Fruit fly (Drosophila melanogaster) whole organism, wandering third instar larva: ENCODE measurements around the gene Sec24CD.
A peak's percentile ranks its signal among the peaks of the same experiment; 100 is the strongest.

Source experiments
- Abd-B ChIP-seq: fragments of >200 bp; optimal IDR thresholded peaks from 2 replicates; lab custom pipeline; 2017; ENCODE audit warnings: missing biosample characterization, missing genetic modification characterization
- CG32264 ChIP-seq: fragments of 200-800 bp; sonication (Bioruptor generic); optimal IDR thresholded peaks from 2 replicates; lab custom pipeline; 2016; ENCODE audit warnings: missing biosample characterization, missing genetic modification characterization
- CG9705 ChIP-seq: fragments of 200-800 bp; sonication (Bioruptor generic); optimal IDR thresholded peaks from 2 replicates; lab custom pipeline; 2018; ENCODE audit warnings: missing biosample characterization, mild to moderate bottlenecking, missing genetic modification characterization
- CrebA ChIP-seq: fragments of 200-800 bp; sonication (Bioruptor generic); optimal IDR thresholded peaks from 2 replicates; lab custom pipeline; 2016; ENCODE audit warnings: missing biosample characterization, mild to moderate bottlenecking, missing genetic modification characterization, borderline replicate concordance
- Dfd ChIP-seq: fragments of >200 bp; optimal IDR thresholded peaks from 2 replicates; lab custom pipeline; 2017; ENCODE audit warnings: missing biosample characterization, missing genetic modification characterization
- Dif ChIP-seq: fragments of 200-275, 200-300 bp; sonication (Bioruptor generic); optimal IDR thresholded peaks from 2 replicates; lab custom pipeline; 2018; ENCODE audit warnings: missing biosample characterization, missing genetic modification characterization; ENCODE audit not compliant: partially characterized antibody
- GATAd ChIP-seq: sonication (Bioruptor generic); optimal IDR thresholded peaks from 2 replicates; lab custom pipeline; 2016; ENCODE audit warnings: missing biosample characterization, missing genetic modification characterization
- HLH106 ChIP-seq: fragments of 200-800 bp; optimal IDR thresholded peaks from 3 replicates; lab custom pipeline; 2019; ENCODE audit warnings: missing biosample characterization, mild to moderate bottlenecking, missing genetic modification characterization, moderate library complexity
- Hnf4 ChIP-seq: fragments of 200-800 bp; sonication (Bioruptor generic); optimal IDR thresholded peaks from 2 replicates; lab custom pipeline; 2016; ENCODE audit warnings: missing biosample characterization, mild to moderate bottlenecking, missing genetic modification characterization
- Hr78 ChIP-seq: fragments of >200 bp; optimal IDR thresholded peaks from 2 replicates; lab custom pipeline; 2017; ENCODE audit warnings: missing biosample characterization, missing genetic modification characterization
- Hr83 ChIP-seq: fragments of 200-300 bp; sonication (Bioruptor generic); optimal IDR thresholded peaks from 2 replicates; lab custom pipeline; 2016; ENCODE audit warnings: missing biosample characterization, mild to moderate bottlenecking, missing genetic modification characterization, moderate library complexity; ENCODE audit not compliant: poor library complexity, severe bottlenecking
- Jra ChIP-seq: sonication (Bioruptor generic); optimal IDR thresholded peaks from 2 replicates; lab custom pipeline; 2016; ENCODE audit warnings: missing biosample characterization, missing genetic modification characterization
- Mio ChIP-seq: sonication (Bioruptor generic); optimal IDR thresholded peaks from 2 replicates; lab custom pipeline; 2016; ENCODE audit warnings: missing biosample characterization, missing genetic modification characterization
- Myc ChIP-seq: fragments of >200 bp; optimal IDR thresholded peaks from 2 replicates; lab custom pipeline; 2017
- N ChIP-seq: fragments of >200 bp; optimal IDR thresholded peaks from 2 replicates; lab custom pipeline; 2018; ENCODE audit warnings: missing biosample characterization, missing external identifiers, missing genetic modification characterization
- OdsH ChIP-seq: fragments of 200-800 bp; sonication (Bioruptor generic); optimal IDR thresholded peaks from 2 replicates; lab custom pipeline; 2016; ENCODE audit warnings: missing biosample characterization, mild to moderate bottlenecking, missing genetic modification characterization
- Rel ChIP-seq, 2 experiments: fragments of 200-800 bp; sonication (Bioruptor generic) in 1 of 2; optimal IDR thresholded peaks; 2 replicates in 1 of 2; 3 replicates in 1 of 2; lab custom pipeline; 2016 to 2019; ENCODE audit warnings: mild to moderate bottlenecking in 2 of 2, missing biosample characterization in 2 of 2, missing genetic modification characterization in 2 of 2, moderate library complexity in 1 of 2
- Sp1 ChIP-seq: fragments of 200-800 bp; sonication (Bioruptor generic); optimal IDR thresholded peaks from 3 replicates; lab custom pipeline; 2019; ENCODE audit warnings: missing biosample characterization, mild to moderate bottlenecking, missing genetic modification characterization, moderate library complexity
- Vsx2 ChIP-seq: fragments of 200-300, 225-300 bp; sonication (Bioruptor generic); optimal IDR thresholded peaks from 2 replicates; lab custom pipeline; 2018; ENCODE audit warnings: missing biosample characterization, missing genetic modification characterization; ENCODE audit not compliant: partially characterized antibody
- br ChIP-seq: fragments of 200-800 bp; sonication (Bioruptor generic); optimal IDR thresholded peaks from 2 replicates; lab custom pipeline; 2016; ENCODE audit warnings: missing biosample characterization, missing genetic modification characterization
- brk ChIP-seq: fragments of 200-800 bp; sonication (Bioruptor generic); optimal IDR thresholded peaks from 2 replicates; lab custom pipeline; 2016; ENCODE audit warnings: missing biosample characterization, mild to moderate bottlenecking, missing genetic modification characterization
- dl ChIP-seq, 2 experiments: fragments of 175-275, 200-275 bp in 1 of 2; fragments of 200-275 bp in 1 of 2; sonication (Bioruptor generic); optimal IDR thresholded peaks; lab custom pipeline; 2018; ENCODE audit warnings: mild to moderate bottlenecking in 2 of 2, missing biosample characterization in 2 of 2, missing genetic modification characterization in 2 of 2, moderate library complexity in 2 of 2; ENCODE audit not compliant: partially characterized antibody in 2 of 2, insufficient read depth in 1 of 2
- dmrt93B ChIP-seq: fragments of 200-800 bp; sonication (Bioruptor generic); optimal IDR thresholded peaks from 2 replicates; lab custom pipeline; 2018; ENCODE audit warnings: missing biosample characterization, mild to moderate bottlenecking, missing genetic modification characterization
- dsf ChIP-seq: sonication (Bioruptor generic); optimal IDR thresholded peaks from 2 replicates; lab custom pipeline; 2016; ENCODE audit warnings: missing biosample characterization, missing genetic modification characterization, borderline replicate concordance
- ey ChIP-seq: fragments of 200-800 bp; sonication (Bioruptor generic); optimal IDR thresholded peaks from 2 replicates; lab custom pipeline; 2016; ENCODE audit warnings: missing biosample characterization, missing genetic modification characterization
- foxo ChIP-seq, 2 experiments: fragments of 200-800 bp; sonication (Bioruptor generic); optimal IDR thresholded peaks; 2 replicates in 1 of 2; 3 replicates in 1 of 2; lab custom pipeline; 2016 to 2017; ENCODE audit warnings: missing biosample characterization in 2 of 2, missing genetic modification characterization in 2 of 2
- fru ChIP-seq: fragments of 200-800 bp; sonication (Bioruptor generic); optimal IDR thresholded peaks from 3 replicates; lab custom pipeline; 2016; ENCODE audit warnings: missing biosample characterization, mild to moderate bottlenecking, missing genetic modification characterization
- h ChIP-seq: fragments of 200-800 bp; sonication (Bioruptor generic); optimal IDR thresholded peaks from 3 replicates; lab custom pipeline; 2016; ENCODE audit warnings: missing biosample characterization, mild to moderate bottlenecking, missing genetic modification characterization
- jim ChIP-seq: fragments of 175-275, 200-325 bp; sonication (Bioruptor generic); optimal IDR thresholded peaks from 2 replicates; lab custom pipeline; 2016; ENCODE audit warnings: missing biosample characterization, mild to moderate bottlenecking, missing genetic modification characterization
- lola ChIP-seq: fragments of >200 bp; optimal IDR thresholded peaks from 2 replicates; lab custom pipeline; 2017; ENCODE audit warnings: missing biosample characterization, missing genetic modification characterization
- pan ChIP-seq: fragments of >200 bp; optimal IDR thresholded peaks from 2 replicates; lab custom pipeline; 2017
- psq ChIP-seq: fragments of 200-800 bp; sonication (Bioruptor generic); optimal IDR thresholded peaks from 3 replicates; lab custom pipeline; 2017; ENCODE audit warnings: missing biosample characterization, mild to moderate bottlenecking, missing genetic modification characterization, moderate library complexity
- rgr ChIP-seq: fragments of 200-800 bp; sonication (Bioruptor generic); optimal IDR thresholded peaks from 3 replicates; lab custom pipeline; 2016; ENCODE audit warnings: missing biosample characterization, mild to moderate bottlenecking, missing genetic modification characterization
- sage ChIP-seq: fragments of 200-800 bp; sonication (Bioruptor generic); optimal IDR thresholded peaks from 2 replicates; lab custom pipeline; 2016; ENCODE audit warnings: missing biosample characterization, mild to moderate bottlenecking, missing genetic modification characterization
- sv ChIP-seq: fragments of 200-800 bp; sonication (Bioruptor generic); optimal IDR thresholded peaks from 3 replicates; lab custom pipeline; 2016; ENCODE audit warnings: missing biosample characterization, missing genetic modification characterization
- tai ChIP-seq: sonication (Bioruptor generic); optimal IDR thresholded peaks from 2 replicates; lab custom pipeline; 2016; ENCODE audit warnings: missing biosample characterization, missing genetic modification characterization
- usp ChIP-seq: fragments of >200 bp; optimal IDR thresholded peaks from 2 replicates; lab custom pipeline; 2017; ENCODE audit warnings: missing biosample characterization, missing genetic modification characterization
- woc ChIP-seq: sonication (Bioruptor generic); optimal IDR thresholded peaks from 2 replicates; lab custom pipeline; 2016; ENCODE audit warnings: missing biosample characterization, mild to moderate bottlenecking, missing genetic modification characterization

The Sec24CD gene

DNA sequence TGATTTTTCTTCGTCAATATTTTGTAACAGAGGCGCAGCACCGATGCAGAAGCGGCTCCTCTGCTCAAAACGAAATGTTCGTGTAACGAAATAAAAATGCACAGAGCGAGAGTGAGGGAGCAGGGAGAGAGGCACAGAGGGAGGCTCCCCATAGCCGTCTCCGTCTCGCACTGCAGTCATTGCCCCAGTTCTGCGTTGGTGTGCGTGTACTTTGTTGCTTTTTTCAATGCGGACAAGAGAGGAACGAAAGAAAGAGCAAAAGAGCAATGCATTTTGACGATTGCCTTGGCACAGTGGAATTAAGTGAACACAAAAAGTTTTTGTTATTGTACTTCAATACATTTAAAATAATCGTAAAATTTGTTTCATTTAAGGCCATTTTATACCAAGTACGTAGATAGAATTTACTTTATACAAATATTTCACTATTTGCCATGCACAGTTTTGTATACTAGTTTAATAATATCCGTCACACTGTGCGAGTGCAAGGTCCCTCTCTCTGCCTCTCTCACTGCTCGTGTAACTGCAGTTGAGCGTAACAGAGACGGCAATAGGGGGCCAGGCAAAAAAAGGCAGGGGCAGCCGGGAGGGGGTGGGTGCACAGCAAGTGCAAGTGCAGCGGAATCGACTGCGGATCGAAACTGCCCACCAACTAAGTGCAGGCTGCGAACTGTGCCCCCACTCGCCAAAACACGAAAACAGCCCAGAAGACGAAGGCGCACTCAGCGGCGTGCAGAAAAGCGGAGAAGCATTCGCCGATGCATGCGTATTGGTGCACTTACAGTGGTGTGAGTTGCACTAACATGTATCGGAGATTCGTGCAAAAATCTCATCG is 34.4 kb downstream of the Sec24CD start:
- peak; percentile 100 for TF ChIP-seq br (GFP tag; lab: Kevin White, UChicago)
- TF ChIP-seq brk (GFP tag; lab: Kevin White, UChicago), result peak; percentile 99
- TF ChIP-seq Abd-B, result peak; percentile 1
- peak; percentile 100 for TF ChIP-seq ey (GFP tag; lab: Kevin White, UChicago)
- TF ChIP-seq CrebA (GFP tag; lab: Kevin White, UChicago), result peak; percentile 97
- peak; percentile 54 for TF ChIP-seq jim
- peak; percentile 98 for TF ChIP-seq CG9705
- TF ChIP-seq Dif, result peak; percentile 87
- TF ChIP-seq tai (GFP tag; lab: Kevin White, UChicago), result peak; percentile 99
- peak; percentile 87 for TF ChIP-seq Vsx2 (GFP tag; lab: Kevin White, UChicago)
- no peak for TF ChIP-seq Hr78 (GFP tag; lab: Kevin White, UChicago)
- TF ChIP-seq usp (GFP tag; lab: Kevin White, UChicago), result no peak
- peak; percentile 100 for TF ChIP-seq woc (GFP tag; lab: Kevin White, UChicago)
- peak; percentile 100 for TF ChIP-seq Rel (GFP tag; optimal IDR thresholded peaks at IDR 0.05; lab: Kevin White, UChicago)
- TF ChIP-seq Rel (tag; optimal IDR thresholded peaks at IDR 0.05; lab: Kevin White, UChicago), result peak; percentile 64
- TF ChIP-seq dmrt93B, result peak; percentile 99
- no peak for TF ChIP-seq pan
- peak; percentile 99 for TF ChIP-seq CG32264
- TF ChIP-seq foxo (GFP tag; optimal IDR thresholded peaks at IDR 0.05; lab: Kevin White, UChicago), result peak; percentile 98 to 100
- peak; percentile 100 for TF ChIP-seq rgr (GFP tag; lab: Kevin White, UChicago)
- TF ChIP-seq h, result peak; percentile 100
- peak; percentile 24 for TF ChIP-seq N
- peak; percentile 99 for TF ChIP-seq Jra (GFP tag; lab: Kevin White, UChicago)
- no peak for TF ChIP-seq lola (GFP tag; lab: Kevin White, UChicago)
- TF ChIP-seq Hr83 (GFP tag; lab: Kevin White, UChicago), result peak; percentile 84
- peak; percentile 100 for TF ChIP-seq OdsH (GFP tag; lab: Kevin White, UChicago)
- TF ChIP-seq sv (GFP tag; lab: Kevin White, UChicago), result peak; percentile 97
- TF ChIP-seq HLH106 (tag; lab: Kevin White, UChicago), result peak; percentile 100
- peak; percentile 74 to 82 for TF ChIP-seq dl (GFP tag; optimal IDR thresholded peaks at IDR 0.05; lab: Kevin White, UChicago; ENCODE audit: insufficient read depth in 1 of 2, partially characterized antibody in 2 of 2)
- peak; percentile 100 for TF ChIP-seq Hnf4
- no peak for TF ChIP-seq Myc (lab: Kevin White, UChicago)
- TF ChIP-seq dsf, result peak; percentile 98
- no peak for TF ChIP-seq Dfd (GFP tag; lab: Kevin White, UChicago)
- TF ChIP-seq Mio, result peak; percentile 94
- TF ChIP-seq fru (GFP tag; lab: Kevin White, UChicago), result peak; percentile 100
- peak; percentile 100 for TF ChIP-seq Sp1 (GFP tag; lab: Kevin White, UChicago)
- TF ChIP-seq GATAd (GFP tag; lab: Kevin White, UChicago), result no peak
- peak; percentile 99 for TF ChIP-seq psq (GFP tag; lab: Kevin White, UChicago)
- peak; percentile 99 for TF ChIP-seq sage (GFP tag; lab: Kevin White, UChicago)

DNA sequence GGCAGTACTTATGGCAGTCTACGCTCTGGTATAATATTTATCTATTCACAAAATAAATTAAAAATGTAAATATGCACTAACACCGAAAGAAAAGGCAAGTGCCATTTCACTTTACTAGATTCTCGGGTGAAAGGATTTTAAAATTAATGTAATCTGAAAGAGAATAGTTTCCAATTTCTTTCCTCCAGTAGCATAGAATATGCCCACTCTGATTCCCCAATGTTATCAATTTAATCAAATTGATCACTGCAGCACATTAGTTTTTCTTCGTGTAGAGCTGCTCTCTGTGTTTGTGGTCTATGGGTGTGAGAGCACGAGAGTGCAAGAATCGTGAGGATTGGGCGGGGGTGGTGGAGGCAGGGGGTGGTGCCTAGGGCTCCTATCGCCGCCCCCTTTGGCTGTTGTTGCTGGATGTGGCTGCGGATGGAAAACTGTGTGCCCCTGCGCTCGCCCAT is 35.5 kb downstream of the Sec24CD start:
- TF ChIP-seq ey (GFP tag; lab: Kevin White, UChicago) (peak; percentile 78), dsf (no peak), OdsH (GFP tag; lab: Kevin White, UChicago) (peak; percentile 73), CG32264 (peak; percentile 72), fru (GFP tag; lab: Kevin White, UChicago) (peak; percentile 76), psq (GFP tag; lab: Kevin White, UChicago) (peak; percentile 48), foxo (GFP tag; optimal IDR thresholded peaks at IDR 0.05; lab: Kevin White, UChicago) (peak in 1 of 2 experiments; percentile 82), pan (no peak), HLH106 (tag; lab: Kevin White, UChicago) (peak; percentile 74), woc (GFP tag; lab: Kevin White, UChicago) (peak; percentile 24), CrebA (GFP tag; lab: Kevin White, UChicago) (peak; percentile 7), usp (GFP tag; lab: Kevin White, UChicago) (no peak), sv (GFP tag; lab: Kevin White, UChicago) (peak; percentile 64), h (peak; percentile 85), brk (GFP tag; lab: Kevin White, UChicago) (peak; percentile 47), Myc (lab: Kevin White, UChicago) (no peak), Hr78 (GFP tag; lab: Kevin White, UChicago) (no peak), dmrt93B (peak; percentile 58), tai (GFP tag; lab: Kevin White, UChicago) (peak; percentile 51), CG9705 (peak; percentile 25), rgr (GFP tag; lab: Kevin White, UChicago) (peak; percentile 78), sage (GFP tag; lab: Kevin White, UChicago) (peak; percentile 61), GATAd (GFP tag; lab: Kevin White, UChicago) (no peak), Sp1 (GFP tag; lab: Kevin White, UChicago) (peak; percentile 78), br (GFP tag; lab: Kevin White, UChicago) (peak; percentile 76), Hnf4 (peak; percentile 65)
